Worm (Caenorhabditis elegans): ENCODE data around the gene C27D6.12.

C27D6.12 gene

DNA sequence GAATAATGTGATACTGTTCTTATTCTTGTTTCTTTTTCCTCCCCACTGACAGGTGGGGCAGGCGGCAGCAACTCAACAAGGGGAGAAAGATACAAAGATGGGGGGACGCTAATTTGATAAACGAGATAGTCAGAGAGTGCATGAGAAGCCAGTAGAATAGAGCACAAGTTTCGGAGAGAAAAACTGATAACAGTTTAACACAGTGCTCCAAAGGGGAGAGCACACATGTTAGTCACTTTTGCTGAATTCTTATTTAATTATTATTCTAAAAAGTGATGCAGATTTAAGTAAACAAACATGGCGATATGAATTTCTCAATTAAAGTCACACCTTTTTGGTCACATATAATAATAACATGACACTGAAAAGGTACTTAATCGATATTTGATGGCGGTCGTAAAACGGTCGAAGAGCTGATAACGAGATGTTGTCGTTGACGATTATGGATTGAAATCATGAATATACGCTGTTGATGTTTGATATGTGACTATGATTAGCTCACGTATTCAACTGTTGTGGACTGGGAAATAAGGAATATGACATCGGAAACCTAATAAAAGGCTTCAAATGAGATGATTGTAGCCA is 8.2 kb upstream of the C27D6.12 start:
- TF ChIP-seq sem-2 (GFP tag; optimal IDR thresholded peaks at IDR 0.05) (no peak), ceh-43 (GFP tag; optimal IDR thresholded peaks at IDR 0.05) (no peak), sptf-1 (tag; optimal IDR thresholded peaks at IDR 0.05) (no peak), unc-39 (tag; optimal IDR thresholded peaks at IDR 0.05) (no peak), ceh-83 (GFP tag; optimal IDR thresholded peaks at IDR 0.05) (no peak), lsy-2 (tag; optimal IDR thresholded peaks at IDR 0.05) (no peak), hlh-1 (tag; optimal IDR thresholded peaks at IDR 0.05) (no peak), M03D4.4 (tag; optimal IDR thresholded peaks at IDR 0.05) (no peak), pha-4 (tag; optimal IDR thresholded peaks at IDR 0.05) (no peak), unc-120 (tag; optimal IDR thresholded peaks at IDR 0.05; ENCODE audit: poor library complexity, severe bottlenecking) (no peak), drap-1 (GFP tag; optimal IDR thresholded peaks at IDR 0.05) (no peak), zip-8 (tag; optimal IDR thresholded peaks at IDR 0.05) (no peak), mls-2 (tag; optimal IDR thresholded peaks at IDR 0.05) (no peak), lin-13 (tag; optimal IDR thresholded peaks at IDR 0.05) (no peak), ham-2 (GFP tag; optimal IDR thresholded peaks at IDR 0.05) (no peak), nhr-12 (tag; optimal IDR thresholded peaks at IDR 0.05) (no peak), ceh-39 (tag; optimal IDR thresholded peaks at IDR 0.05) (no peak), bed-3 (GFP tag; optimal IDR thresholded peaks at IDR 0.05) (no peak), mab-5 (tag; optimal IDR thresholded peaks at IDR 0.05) (no peak), mep-1 (tag; optimal IDR thresholded peaks at IDR 0.05) (no peak)

DNA sequence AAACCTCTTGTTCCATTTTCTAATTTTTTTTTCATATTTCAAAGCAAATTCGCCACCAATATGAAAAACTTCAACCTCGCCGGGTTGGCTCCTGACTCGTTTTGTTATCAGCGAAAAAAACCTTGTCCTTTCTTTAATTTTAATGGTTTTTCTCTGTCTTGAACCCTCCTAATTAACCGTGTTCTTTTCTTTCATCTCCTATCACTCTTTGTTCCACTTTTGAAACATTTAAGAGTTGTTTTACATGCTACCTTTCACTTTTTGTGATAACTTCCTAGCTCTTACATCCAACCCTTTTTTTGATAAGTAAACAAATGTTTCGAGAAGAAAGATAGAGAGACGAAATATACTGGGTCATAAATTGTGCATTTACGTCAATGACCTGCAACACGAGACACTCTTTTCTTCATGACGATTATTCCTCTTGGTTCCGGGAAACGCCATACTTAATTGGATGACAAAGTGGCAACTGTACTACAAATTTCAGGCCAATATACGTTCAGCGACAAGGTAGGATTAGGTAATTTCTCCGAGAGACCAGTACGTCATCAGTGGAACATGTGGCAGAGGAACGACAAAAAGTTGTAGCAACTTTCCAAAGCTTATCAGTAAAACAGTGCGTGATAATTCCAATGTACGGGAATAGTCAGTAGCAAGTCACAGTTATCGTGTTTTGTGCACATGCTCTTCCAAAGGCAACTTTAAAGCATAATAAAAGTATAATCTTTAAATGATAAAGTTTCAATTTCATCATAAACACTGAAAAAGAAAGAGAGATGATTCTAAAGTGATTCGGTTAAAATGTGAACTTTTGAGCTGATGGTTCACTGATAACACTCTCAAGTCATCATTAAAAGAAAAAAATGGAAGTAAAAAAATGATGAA is 7.1 kb upstream of the C27D6.12 start:
- TF ChIP-seq blmp-1 (tag; optimal IDR thresholded peaks at IDR 0.05) (no peak), drap-1 (GFP tag; optimal IDR thresholded peaks at IDR 0.05) (no peak), tbx-8 (GFP tag; optimal IDR thresholded peaks at IDR 0.05) (no peak), ham-2 (GFP tag; optimal IDR thresholded peaks at IDR 0.05) (no peak), ztf-11 (tag; optimal IDR thresholded peaks at IDR 0.05) (no peak), unc-120 (tag; optimal IDR thresholded peaks at IDR 0.05; ENCODE audit: poor library complexity, severe bottlenecking) (no peak), M03D4.4 (tag; optimal IDR thresholded peaks at IDR 0.05) (no peak), snpc-4 (tag; optimal IDR thresholded peaks at IDR 0.05) (no peak), zip-8 (tag; optimal IDR thresholded peaks at IDR 0.05) (no peak), lin-32 (GFP tag; optimal IDR thresholded peaks at IDR 0.05) (no peak)

DNA sequence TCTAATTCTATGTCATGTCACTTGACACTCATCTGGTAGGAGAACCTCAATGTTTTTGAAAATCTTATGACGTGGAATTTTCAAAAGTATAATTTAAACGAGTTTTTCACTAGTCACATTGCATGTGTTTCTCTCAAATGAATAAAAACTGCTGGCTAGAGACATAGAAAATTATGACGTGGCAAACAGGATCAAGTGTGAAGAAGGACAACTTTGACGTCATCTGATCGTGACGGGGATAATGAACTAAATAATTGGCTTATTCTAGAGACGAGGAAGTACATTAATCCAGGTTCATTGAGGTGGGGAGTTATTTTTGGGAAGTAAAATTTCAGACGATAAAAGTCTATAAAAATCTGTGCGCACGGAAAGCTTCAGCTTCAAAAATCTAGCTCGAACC is 5.4 kb upstream of the C27D6.12 start:
- TF ChIP-seq lsy-2 (tag; optimal IDR thresholded peaks at IDR 0.05) (no peak), bed-3 (GFP tag; optimal IDR thresholded peaks at IDR 0.05) (no peak), unc-39 (tag; optimal IDR thresholded peaks at IDR 0.05) (no peak)

DNA sequence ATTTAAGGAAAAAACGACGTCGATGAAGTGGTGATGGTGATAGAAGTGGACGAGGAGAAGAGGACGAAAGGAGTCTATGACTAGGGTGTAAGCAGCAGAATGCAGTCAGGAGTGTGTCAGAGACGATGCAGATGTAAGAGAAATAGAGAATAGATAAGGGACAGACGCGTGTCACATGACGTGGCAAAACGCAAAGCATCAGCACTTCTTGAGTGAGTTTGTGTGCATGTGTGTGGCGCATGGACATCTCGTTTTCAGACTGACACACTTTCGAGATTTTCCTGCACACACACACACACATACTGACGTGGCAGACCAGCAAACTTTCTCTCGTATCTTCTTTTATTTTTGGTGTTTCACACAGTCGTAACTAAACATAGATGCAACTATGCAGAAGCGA is 4.6 kb upstream of the C27D6.12 start:
- TF ChIP-seq hlh-1 (tag; optimal IDR thresholded peaks at IDR 0.05) (peak; percentile 90), ceh-43 (GFP tag; optimal IDR thresholded peaks at IDR 0.05) (no peak), blmp-1 (tag; optimal IDR thresholded peaks at IDR 0.05) (no peak), unc-62 (GFP tag; optimal IDR thresholded peaks at IDR 0.05) (peak; percentile 52), nhr-2 (tag; optimal IDR thresholded peaks at IDR 0.05) (no peak), lin-32 (GFP tag; optimal IDR thresholded peaks at IDR 0.05) (no peak), ztf-11 (tag; optimal IDR thresholded peaks at IDR 0.05) (no peak), pha-4 (tag; optimal IDR thresholded peaks at IDR 0.05) (no peak)

DNA sequence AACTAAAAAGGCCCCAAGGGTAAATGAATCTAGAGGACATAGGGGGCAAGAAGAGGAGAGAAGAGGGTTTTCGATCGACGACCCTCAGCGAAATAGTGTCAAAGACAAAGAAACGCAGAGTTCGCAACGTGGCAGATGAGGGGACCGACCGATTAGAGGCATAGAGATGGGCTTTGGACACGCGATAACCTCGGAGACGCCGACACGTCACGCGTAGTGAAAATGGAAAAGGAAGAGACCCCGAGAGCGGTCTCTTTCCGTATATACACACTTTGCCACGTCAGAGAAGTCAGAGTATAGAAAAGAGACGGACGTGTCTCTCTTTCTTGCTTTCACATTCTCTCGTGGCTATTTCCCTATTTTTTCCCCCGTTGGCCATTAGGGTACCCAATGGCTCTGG is 3.7 kb upstream of the C27D6.12 start:
- no peak for TF ChIP-seq zip-8 (tag; optimal IDR thresholded peaks at IDR 0.05)
- no peak for TF ChIP-seq tbx-8 (GFP tag; optimal IDR thresholded peaks at IDR 0.05)
- no peak for TF ChIP-seq ceh-43 (GFP tag; optimal IDR thresholded peaks at IDR 0.05)
- peak; percentile 55 for TF ChIP-seq mep-1 (tag; optimal IDR thresholded peaks at IDR 0.05)
- TF ChIP-seq unc-120 (tag; optimal IDR thresholded peaks at IDR 0.05; ENCODE audit: poor library complexity, severe bottlenecking), result peak; percentile 80
- TF ChIP-seq elt-1 (tag; optimal IDR thresholded peaks at IDR 0.05; ENCODE audit: borderline replicate concordance, insufficient read depth), result peak; percentile 76
- no peak for TF ChIP-seq nhr-28 (tag; optimal IDR thresholded peaks at IDR 0.05)
- TF ChIP-seq ztf-11 (tag; optimal IDR thresholded peaks at IDR 0.05), result peak; percentile 34
- TF ChIP-seq lsy-2 (tag; optimal IDR thresholded peaks at IDR 0.05), result peak; percentile 17
- TF ChIP-seq ceh-83 (GFP tag; optimal IDR thresholded peaks at IDR 0.05), result no peak
- no peak for TF ChIP-seq M03D4.4 (tag; optimal IDR thresholded peaks at IDR 0.05)
- TF ChIP-seq ces-1 (GFP tag; optimal IDR thresholded peaks at IDR 0.05), result peak; percentile 71
- peak; percentile 48 for TF ChIP-seq sptf-1 (tag; optimal IDR thresholded peaks at IDR 0.05)
- peak; percentile 58 for TF ChIP-seq elt-3 (tag; optimal IDR thresholded peaks at IDR 0.05)
- TF ChIP-seq nhr-237 (tag; optimal IDR thresholded peaks at IDR 0.05), result no peak
- no peak for TF ChIP-seq flh-1 (GFP tag; optimal IDR thresholded peaks at IDR 0.05)
- no peak for TF ChIP-seq blmp-1 (tag; optimal IDR thresholded peaks at IDR 0.05)
- peak; percentile 35 for TF ChIP-seq ham-2 (GFP tag; optimal IDR thresholded peaks at IDR 0.05)
- no peak for TF ChIP-seq snpc-4 (tag; optimal IDR thresholded peaks at IDR 0.05)
- no peak for TF ChIP-seq mab-5 (tag; optimal IDR thresholded peaks at IDR 0.05)
- TF ChIP-seq pha-4 (tag; optimal IDR thresholded peaks at IDR 0.05), result no peak
- peak; percentile 57 for TF ChIP-seq mls-2 (tag; optimal IDR thresholded peaks at IDR 0.05)
- no peak for TF ChIP-seq nhr-76 (tag; optimal IDR thresholded peaks at IDR 0.05)
- peak; percentile 71 for TF ChIP-seq drap-1 (GFP tag; optimal IDR thresholded peaks at IDR 0.05)
- no peak for TF ChIP-seq unc-39 (tag; optimal IDR thresholded peaks at IDR 0.05)
- TF ChIP-seq unc-62 (GFP tag; optimal IDR thresholded peaks at IDR 0.05), result peak; percentile 75
- no peak for TF ChIP-seq sem-2 (GFP tag; optimal IDR thresholded peaks at IDR 0.05)
- no peak for TF ChIP-seq nhr-12 (tag; optimal IDR thresholded peaks at IDR 0.05)
- TF ChIP-seq nhr-2 (tag; optimal IDR thresholded peaks at IDR 0.05), result peak; percentile 75
- TF ChIP-seq cnd-1 (tag; optimal IDR thresholded peaks at IDR 0.05), result peak; percentile 64
- TF ChIP-seq lin-13 (tag; optimal IDR thresholded peaks at IDR 0.05), result no peak
- TF ChIP-seq lin-32 (GFP tag; optimal IDR thresholded peaks at IDR 0.05), result no peak
- no peak for TF ChIP-seq ceh-39 (tag; optimal IDR thresholded peaks at IDR 0.05)
